Worm (Caenorhabditis elegans) whole organism, L4/young adult: ENCODE measurements around the gene col-77.

ENCODE experiments used
- W03F9.2 ChIP-seq: fragments of 150-350 bp; optimal IDR thresholded peaks from 2 replicates; lab custom pipeline; 2014; ENCODE audit warnings: missing biosample characterization, missing genetic modification characterization
- dao-5 ChIP-seq: sonication (generic microtip); optimal IDR thresholded peaks from 2 replicates; lab custom pipeline; 2016; ENCODE audit warnings: missing genotype, missing genetic modification characterization, moderate library complexity, missing compliant biosample characterization
- him-1 ChIP-seq: sonication (generic microtip); optimal IDR thresholded peaks from 2 replicates; lab custom pipeline; 2016; ENCODE audit warnings: missing genotype, missing genetic modification reagents, missing genetic modification characterization, missing compliant biosample characterization

col-77 gene

DNA sequence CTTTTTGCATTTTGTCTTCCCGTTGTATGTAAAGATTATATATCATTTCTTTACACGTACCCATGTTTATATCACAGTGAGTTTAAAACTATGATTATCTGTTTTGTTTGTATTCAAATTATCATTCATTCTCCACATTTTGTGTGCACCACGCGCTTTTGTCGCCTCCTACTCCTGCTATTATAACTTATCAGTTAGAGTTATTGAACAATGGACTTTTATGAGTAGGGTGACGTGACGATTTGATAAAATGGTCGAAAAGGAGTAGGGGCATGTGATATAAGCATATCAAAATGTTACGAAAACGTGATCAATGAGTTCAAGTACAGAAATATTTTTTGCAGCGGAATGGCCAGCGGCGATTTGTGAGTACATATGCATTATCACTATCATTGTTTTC is 23.7 kb upstream of the col-77 start:
- TF ChIP-seq him-1 (no peak), W03F9.2 (tag; lab: Kevin White, UChicago) (no peak), dao-5 (tag; lab: Kevin White, UChicago) (no peak)

DNA sequence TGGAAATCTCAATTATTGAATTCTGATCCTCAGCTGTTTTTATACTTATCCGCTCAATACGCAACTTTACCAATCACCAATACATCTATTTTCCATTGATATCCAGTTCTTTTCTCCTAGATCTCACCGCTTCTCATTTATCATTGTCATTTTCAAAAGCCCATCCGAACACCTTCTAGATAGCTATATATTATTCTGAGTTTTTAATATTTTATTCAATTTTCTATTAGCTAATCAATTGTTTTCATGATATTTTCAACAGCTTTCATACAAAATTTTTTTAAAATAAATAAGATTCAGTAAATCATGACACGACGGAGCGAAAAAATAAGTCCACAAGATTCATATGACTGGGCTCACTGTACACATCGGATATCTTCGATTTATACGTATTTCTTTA is 22.0 kb upstream of the col-77 start, which contains the start of gene F49E12.12:
Gene F49E12.12 (plus strand): TSS at position 301 of the 400 bp plus-strand sequence.
- no peak for TF ChIP-seq W03F9.2 (tag; lab: Kevin White, UChicago)
- no peak for TF ChIP-seq him-1
- no peak for TF ChIP-seq dao-5 (tag; lab: Kevin White, UChicago)

DNA sequence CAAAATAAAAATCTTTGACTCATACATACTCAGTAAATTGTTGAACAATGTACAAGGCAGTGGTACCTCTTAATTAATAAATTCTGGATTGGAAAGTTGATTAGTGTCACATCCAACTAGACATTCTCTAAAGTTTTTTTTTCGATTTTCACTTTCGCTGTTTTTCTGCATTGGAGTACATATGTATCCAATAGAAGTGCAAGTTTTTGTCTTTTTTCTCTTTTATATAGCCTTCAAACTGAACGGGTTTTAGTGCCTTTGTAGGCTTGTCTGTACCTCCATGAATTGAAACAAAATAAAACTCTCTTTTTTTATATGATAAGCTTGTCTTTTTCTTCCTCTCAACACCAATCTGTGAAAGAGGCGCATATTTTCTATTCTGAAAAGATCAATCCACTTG is 21.0 kb upstream of the col-77 start:
- TF ChIP-seq W03F9.2 (tag; lab: Kevin White, UChicago) (no peak), dao-5 (tag; lab: Kevin White, UChicago) (no peak), him-1 (no peak)

DNA sequence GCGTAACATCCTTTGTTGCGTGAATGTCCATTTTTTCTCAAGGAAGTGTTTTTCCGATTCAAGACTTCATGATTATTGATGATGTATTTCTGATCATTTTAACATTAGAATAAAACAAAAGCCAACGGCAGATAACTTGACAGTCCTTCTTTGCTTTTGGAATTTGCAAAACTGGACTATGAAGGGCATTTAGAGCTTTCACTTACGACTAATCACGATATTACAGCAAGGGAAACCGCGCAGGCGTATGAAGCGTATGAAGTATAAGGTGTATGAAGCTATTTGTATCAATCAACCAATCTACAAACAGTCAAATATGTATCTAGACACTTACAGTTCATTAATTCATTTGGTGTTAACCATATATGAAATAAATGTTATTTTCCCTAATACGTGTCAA is 18.5 kb upstream of the col-77 start:
- TF ChIP-seq him-1 (no peak), W03F9.2 (tag; lab: Kevin White, UChicago) (no peak), dao-5 (tag; lab: Kevin White, UChicago) (no peak)

DNA sequence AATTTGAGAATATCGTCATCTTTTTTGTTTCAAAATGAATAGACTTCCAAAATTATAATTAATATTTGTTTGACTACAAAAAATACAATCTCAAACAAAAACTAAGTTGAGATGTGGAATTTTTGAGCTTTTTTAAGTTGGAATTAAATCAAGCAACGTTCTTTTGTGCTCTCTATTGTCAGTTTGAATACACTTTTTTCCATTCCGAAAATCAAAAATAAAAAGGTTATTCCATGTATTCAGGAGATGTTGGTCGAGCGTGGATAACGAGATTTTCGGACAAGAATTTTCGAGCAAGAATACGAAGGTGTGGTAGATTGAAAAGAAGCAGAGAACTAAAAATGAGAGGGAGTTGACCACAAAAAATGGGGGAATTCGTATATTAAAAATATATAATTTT is 11.0 kb upstream of the col-77 start:
- TF ChIP-seq him-1, result no peak
- TF ChIP-seq dao-5 (tag; lab: Kevin White, UChicago), result no peak
- no peak for TF ChIP-seq W03F9.2 (tag; lab: Kevin White, UChicago)

DNA sequence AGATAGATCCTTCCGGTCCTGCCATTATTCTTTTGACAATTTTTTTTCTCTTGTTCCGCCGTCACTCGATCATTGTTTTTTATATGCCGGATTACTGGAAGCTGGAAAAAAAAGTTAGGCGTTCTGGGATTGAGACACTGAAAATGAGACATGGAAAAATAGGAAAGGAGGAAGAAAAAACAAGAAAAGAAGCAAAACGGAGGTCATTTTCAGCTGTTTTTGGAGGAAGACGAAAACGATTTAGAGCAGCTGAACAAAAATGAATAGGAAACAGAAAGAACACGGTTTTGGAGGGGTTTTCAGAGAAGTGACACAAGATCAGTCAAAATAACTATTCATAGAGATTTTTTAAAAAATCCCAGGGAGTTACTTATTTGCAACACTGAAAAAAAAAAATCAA is 9.9 kb upstream of the col-77 start, which contains the start of gene amt-3:
Gene amt-3 (minus strand): TSS at position 101 of the 400 bp plus-strand sequence.
- no peak for TF ChIP-seq W03F9.2 (tag; lab: Kevin White, UChicago)
- TF ChIP-seq him-1, result no peak
- TF ChIP-seq dao-5 (tag; lab: Kevin White, UChicago), result no peak

DNA sequence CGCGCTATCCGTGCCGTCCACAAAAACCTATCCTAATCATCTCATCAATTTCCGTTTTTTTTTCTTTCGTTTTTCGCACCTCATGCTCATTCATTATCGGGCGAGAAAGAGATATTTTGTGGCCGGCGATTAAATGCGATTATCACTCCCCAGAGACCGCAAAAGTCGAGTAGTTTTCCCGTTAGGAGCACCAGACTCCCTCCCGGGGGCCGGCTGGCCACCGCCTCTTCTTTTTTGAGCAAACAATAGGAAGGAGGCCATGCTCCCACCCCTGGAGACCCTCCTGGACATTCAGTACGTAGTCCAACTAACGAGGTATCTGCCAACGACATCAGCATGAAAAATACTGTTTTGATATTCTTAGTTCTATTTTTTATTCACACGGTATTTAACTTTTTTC is 1.3 kb upstream of the col-77 start, which contains the start of gene M195.2:
Gene M195.2 (plus strand): TSS at position 301 of the 400 bp plus-strand sequence.
- TF ChIP-seq W03F9.2 (tag; lab: Kevin White, UChicago), result no peak
- no peak for TF ChIP-seq him-1
- TF ChIP-seq dao-5 (tag; lab: Kevin White, UChicago), result no peak

DNA sequence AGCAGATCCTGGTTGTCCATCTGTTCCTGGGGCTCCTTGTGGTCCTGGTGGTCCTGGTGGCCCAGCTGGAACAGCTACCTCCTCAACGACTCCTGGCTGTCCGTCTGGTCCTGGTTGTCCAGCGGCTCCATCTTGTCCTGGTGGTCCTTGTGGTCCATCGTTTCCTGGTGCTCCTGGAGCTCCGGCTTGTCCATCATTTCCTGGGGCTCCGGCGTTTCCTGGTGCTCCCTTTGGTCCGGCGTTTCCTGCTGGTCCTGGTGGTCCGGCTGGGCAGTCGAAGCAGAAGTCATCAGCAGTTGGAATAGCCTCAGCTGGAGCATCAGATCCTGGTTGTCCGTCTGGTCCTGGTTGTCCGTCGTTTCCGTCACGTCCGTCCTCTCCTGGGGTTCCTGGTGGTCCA is 715 bp downstream of the col-77 start:
- TF ChIP-seq him-1, result no peak
- no peak for TF ChIP-seq W03F9.2 (tag; lab: Kevin White, UChicago)
- TF ChIP-seq dao-5 (tag; lab: Kevin White, UChicago), result no peak

DNA sequence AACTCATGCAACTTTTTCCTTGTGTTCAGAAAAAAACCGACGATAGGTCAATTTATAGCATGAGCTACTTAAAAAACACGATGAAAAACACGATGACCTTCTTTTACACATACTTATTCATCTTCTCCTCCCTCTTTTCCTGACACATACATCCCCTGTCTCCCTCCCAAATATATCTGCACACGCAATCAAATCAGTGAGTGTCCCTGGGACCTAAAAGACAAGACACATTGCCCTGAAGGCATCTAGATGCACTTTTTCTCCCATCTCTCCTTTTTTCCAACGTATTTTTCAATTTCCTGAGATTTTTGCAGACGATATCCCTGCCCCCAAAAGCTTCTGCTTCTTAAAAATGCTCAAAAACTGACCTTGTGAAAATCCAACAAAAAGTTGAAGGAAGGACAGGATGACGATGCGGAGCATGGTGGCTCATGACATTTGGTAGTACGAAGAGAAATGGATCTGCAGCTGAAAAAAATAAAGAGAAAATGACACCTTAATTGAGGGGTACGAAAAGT is 4.9 kb downstream of the col-77 start, which contains the start of gene C26D10.6:
Gene C26D10.6 (minus strand): TSS at position 468 of the 518 bp plus-strand sequence.
- TF ChIP-seq dao-5 (tag; lab: Kevin White, UChicago), result no peak
- no peak for TF ChIP-seq W03F9.2 (tag; lab: Kevin White, UChicago)
- TF ChIP-seq him-1, result no peak

DNA sequence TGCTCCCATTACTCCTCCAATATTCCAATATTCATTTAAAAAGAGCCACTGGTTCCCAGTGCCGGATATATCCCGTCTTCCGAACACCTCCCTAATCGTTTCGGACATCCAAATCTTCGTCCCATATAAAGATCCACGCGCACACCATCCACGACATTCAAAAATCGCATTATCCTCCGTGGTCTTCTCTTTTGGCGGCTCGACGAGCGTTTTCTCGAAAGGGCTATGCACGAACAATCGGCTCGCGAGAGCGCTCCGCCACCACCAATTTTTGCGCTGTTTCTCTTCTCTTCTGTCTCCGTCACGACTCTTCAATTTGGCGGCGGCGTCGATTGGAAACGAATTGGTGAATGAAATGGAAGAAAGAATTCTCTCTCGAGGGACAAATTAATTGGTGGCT is 5.9 kb downstream of the col-77 start:
- no peak for TF ChIP-seq him-1

DNA sequence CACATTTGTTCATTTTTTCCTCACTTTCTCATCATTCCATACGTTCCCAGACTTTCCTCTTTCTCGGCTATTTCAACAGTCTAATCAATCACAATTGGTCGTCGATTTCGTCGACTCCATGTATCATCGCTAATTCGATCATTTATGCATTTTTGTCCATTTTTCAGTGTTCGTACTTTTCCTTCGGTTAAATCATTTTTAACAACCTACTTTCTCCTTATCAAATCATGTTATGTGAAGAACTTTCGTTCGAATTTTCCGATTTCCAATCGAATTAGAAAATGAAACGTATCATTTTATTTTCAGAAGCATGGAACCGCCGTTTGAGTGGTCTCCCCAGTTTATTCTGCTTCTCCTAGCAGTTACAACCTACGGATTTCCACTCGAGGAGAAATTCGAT is 12.8 kb downstream of the col-77 start, which contains the start of gene eff-1:
Gene eff-1 (plus strand): TSS at position 301 of the 400 bp plus-strand sequence.
- no peak for TF ChIP-seq dao-5 (tag; lab: Kevin White, UChicago)
- no peak for TF ChIP-seq him-1
- no peak for TF ChIP-seq W03F9.2 (tag; lab: Kevin White, UChicago)

DNA sequence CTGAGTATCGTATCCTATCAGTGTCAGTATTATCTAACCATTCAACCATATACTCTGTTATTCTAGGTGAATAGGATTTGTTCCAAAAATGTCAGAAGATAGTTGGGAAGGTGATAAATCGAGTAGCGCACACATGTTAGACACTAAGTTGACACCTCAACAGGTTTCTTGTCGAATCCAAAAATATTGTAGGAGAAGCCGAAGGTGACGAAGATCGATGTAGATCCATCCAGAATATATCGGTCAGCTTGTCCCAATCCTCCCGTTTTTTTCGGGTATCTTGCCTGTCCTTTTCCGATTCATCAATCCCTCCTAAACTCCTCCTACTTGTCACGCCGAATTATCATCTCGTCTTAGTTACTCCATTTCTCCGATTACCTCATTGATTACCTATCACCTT is 13.6 kb downstream of the col-77 start:
- TF ChIP-seq dao-5 (tag; lab: Kevin White, UChicago) (no peak), W03F9.2 (tag; lab: Kevin White, UChicago) (no peak), him-1 (no peak)

DNA sequence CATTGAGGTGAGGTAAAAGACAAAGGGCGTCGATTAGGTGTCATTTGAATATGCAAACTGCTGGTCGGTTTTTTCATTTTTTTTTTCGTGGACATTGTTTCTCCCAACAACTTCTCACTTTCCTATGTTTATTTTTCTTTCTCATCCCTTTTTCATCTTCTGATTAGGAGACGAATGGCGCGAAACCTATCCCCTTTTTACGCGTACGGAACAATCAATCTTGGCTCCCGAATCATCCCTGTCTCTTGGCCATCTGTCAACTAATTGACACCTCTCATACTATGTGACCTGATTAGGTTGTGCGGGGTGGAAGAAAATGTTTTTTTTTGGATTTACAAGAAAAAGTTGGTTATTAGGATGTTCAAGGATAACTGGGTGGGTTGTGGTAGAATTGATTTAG is 14.4 kb downstream of the col-77 start:
- no peak for TF ChIP-seq W03F9.2 (tag; lab: Kevin White, UChicago)
- no peak for TF ChIP-seq dao-5 (tag; lab: Kevin White, UChicago)
- TF ChIP-seq him-1, result no peak

DNA sequence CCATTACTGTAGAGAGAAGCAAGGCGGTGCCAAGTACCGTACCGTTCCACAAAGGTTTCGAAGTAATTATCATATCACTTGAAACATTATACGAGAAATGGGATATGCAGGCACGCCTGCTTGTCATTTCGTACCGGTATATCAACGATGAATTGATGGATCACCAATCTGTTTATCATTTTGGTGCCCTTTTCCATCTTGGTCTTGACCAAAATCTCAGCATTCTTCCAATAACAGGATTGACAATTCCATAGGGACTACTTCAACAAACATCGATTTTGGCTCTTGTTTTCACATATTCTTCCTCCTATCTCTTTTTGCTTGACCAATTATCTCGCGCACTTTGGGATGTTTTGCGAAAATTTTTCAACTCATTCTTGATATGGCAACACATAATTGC is 20.1 kb downstream of the col-77 start:
- TF ChIP-seq W03F9.2 (tag; lab: Kevin White, UChicago) (no peak), dao-5 (tag; lab: Kevin White, UChicago) (no peak), him-1 (no peak)

DNA sequence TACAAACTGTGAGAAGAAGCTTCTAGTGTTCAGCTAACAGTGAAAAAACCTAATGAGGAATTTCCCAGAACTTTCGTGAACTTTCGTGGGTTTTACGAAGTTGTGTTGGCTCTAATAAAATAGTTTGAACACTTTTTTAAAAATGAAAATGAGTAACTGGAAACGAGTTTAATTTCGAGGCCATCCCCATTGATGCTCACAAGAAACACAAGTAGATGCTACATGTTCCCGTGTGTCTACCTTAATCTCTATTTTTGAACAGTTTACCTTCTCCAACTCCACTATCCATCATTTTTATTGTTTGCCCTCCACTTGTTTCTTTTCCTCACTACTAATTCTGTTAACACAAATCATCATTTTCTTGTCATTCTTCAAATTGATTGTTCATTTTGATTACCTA is 25.5 kb downstream of the col-77 start, which contains the start of gene C26D10.7:
Gene C26D10.7 (plus strand): TSS at position 301 of the 400 bp plus-strand sequence.
- TF ChIP-seq W03F9.2 (tag; lab: Kevin White, UChicago) (no peak), dao-5 (tag; lab: Kevin White, UChicago) (no peak)
